Comparison of ENCODE assay signal across 6 worm cellular contexts in genomic region chrV:6232886-6233285, ce11.
A peak's percentile ranks its signal among the peaks of the same experiment; 100 is the strongest.
TF ChIP-seq lines count a peak whose summit lies in the region.

No protein-coding gene starts in this region.

TF ChIP-seq in whole organism, L1 larva, 84 proteins besides CTCF, POLR2A, EP300 and RAD21 (continues in another document):
- no peak for TF ChIP-seq aha-1 (tag; optimal IDR thresholded peaks at IDR 0.05; lab: Kevin White, UChicago)
- no peak for TF ChIP-seq dpl-1 (GFP tag; optimal IDR thresholded peaks at IDR 0.05; lab: Kevin White, UChicago)
- no peak for TF ChIP-seq pqm-1 (tag; optimal IDR thresholded peaks at IDR 0.05; lab: Kevin White, UChicago)
- TF ChIP-seq elt-3 (tag; optimal IDR thresholded peaks at IDR 0.05; lab: Kevin White, UChicago) = peak in 1 of 6 experiments; percentile 11
- TF ChIP-seq unc-30 (tag; optimal IDR thresholded peaks at IDR 0.05; lab: Kevin White, UChicago) = no peak
- TF ChIP-seq C04F5.9 (tag; optimal IDR thresholded peaks at IDR 0.05; lab: Kevin White, UChicago) = no peak
- no peak for TF ChIP-seq ztf-11 (tag; optimal IDR thresholded peaks at IDR 0.05; lab: Kevin White, UChicago)
- no peak for TF ChIP-seq ces-1 (GFP tag; optimal IDR thresholded peaks at IDR 0.05; lab: Kevin White, UChicago)
- TF ChIP-seq nhr-85 (tag; lab: Kevin White, UChicago) = peak; percentile 72
- no peak for TF ChIP-seq ets-5 (GFP tag; IDR thresholded peaks at IDR 0.05; lab: Robert Waterston, UW)
- no peak for TF ChIP-seq ceh-90 (tag; optimal IDR thresholded peaks at IDR 0.05; lab: Kevin White, UChicago)
- peak; percentile 52 for TF ChIP-seq mep-1 (tag; optimal IDR thresholded peaks at IDR 0.05; lab: Kevin White, UChicago)
- TF ChIP-seq lin-14 (GFP tag; optimal IDR thresholded peaks at IDR 0.05; lab: Kevin White, UChicago) = peak; percentile 63
- no peak for TF ChIP-seq efl-1 (optimal IDR thresholded peaks at IDR 0.05; lab: Kevin White, UChicago)
- peak in 1 of 2 experiments; percentile 82 for TF ChIP-seq efl-1 (GFP tag; optimal IDR thresholded peaks at IDR 0.05 in 1 of 2; lab: Kevin White, UChicago)
- TF ChIP-seq lin-15B (tag; optimal IDR thresholded peaks at IDR 0.05; lab: Kevin White, UChicago) = no peak

TF ChIP-seq in whole organism, L2 larva, 48 proteins besides CTCF, POLR2A, EP300 and RAD21:
- TF ChIP-seq lsy-2 (tag; optimal IDR thresholded peaks at IDR 0.05; lab: Kevin White, UChicago) (peak in 1 of 2 experiments; percentile 42), F13H6.1 (tag; optimal IDR thresholded peaks at IDR 0.05; lab: Kevin White, UChicago) (peak; percentile 5), sem-4 (tag; optimal IDR thresholded peaks at IDR 0.05; lab: Kevin White, UChicago) (peak; percentile 63), aly-2 (tag; optimal IDR thresholded peaks at IDR 0.05; lab: Kevin White, UChicago) (no peak), zag-1 (tag; optimal IDR thresholded peaks at IDR 0.05; lab: Kevin White, UChicago) (no peak), nhr-129 (tag; optimal IDR thresholded peaks at IDR 0.05; lab: Kevin White, UChicago) (peak; percentile 28), nhr-6 (tag; optimal IDR thresholded peaks at IDR 0.05; lab: Kevin White, UChicago) (no peak), unc-55 (GFP tag; optimal IDR thresholded peaks at IDR 0.05; lab: Kevin White, UChicago) (peak; percentile 24), nhr-25 (tag; optimal IDR thresholded peaks at IDR 0.05; lab: Kevin White, UChicago) (peak; percentile 12)

TF ChIP-seq in whole organism, L3 larva, 47 proteins besides CTCF, POLR2A, EP300 and RAD21:
- TF ChIP-seq egl-5 (tag; optimal IDR thresholded peaks at IDR 0.05; lab: Kevin White, UChicago) = peak; percentile 53
- peak; percentile 38 for TF ChIP-seq nhr-25 (tag; optimal IDR thresholded peaks at IDR 0.05; lab: Kevin White, UChicago)
- no peak for TF ChIP-seq lin-39 (tag; optimal IDR thresholded peaks at IDR 0.05; lab: Kevin White, UChicago)
- TF ChIP-seq nfya-1 (tag; optimal IDR thresholded peaks at IDR 0.05; lab: Kevin White, UChicago; ENCODE audit: insufficient read depth) = peak; percentile 19
- no peak for TF ChIP-seq nhr-11 (tag; optimal IDR thresholded peaks at IDR 0.05; lab: Kevin White, UChicago)
- TF ChIP-seq ztf-11 (tag; optimal IDR thresholded peaks at IDR 0.05; lab: Kevin White, UChicago) = no peak
- peak; percentile 70 for TF ChIP-seq nhr-23 (tag; optimal IDR thresholded peaks at IDR 0.05; lab: Kevin White, UChicago)
- TF ChIP-seq elt-1 (tag; optimal IDR thresholded peaks at IDR 0.05; lab: Kevin White, UChicago) = peak; percentile 78
- no peak for TF ChIP-seq nhr-28 (tag; optimal IDR thresholded peaks at IDR 0.05; lab: Kevin White, UChicago)
- no peak for TF ChIP-seq jun-1 (tag; optimal IDR thresholded peaks at IDR 0.05; lab: Kevin White, UChicago)
- TF ChIP-seq ceh-28 (tag; optimal IDR thresholded peaks at IDR 0.05; lab: Kevin White, UChicago) = peak; percentile 26

TF ChIP-seq in whole organism, L4 larva, 104 proteins besides CTCF, POLR2A, EP300 and RAD21:
- TF ChIP-seq ceh-28 (tag; optimal IDR thresholded peaks at IDR 0.05; lab: Kevin White, UChicago) (peak; percentile 3), nhr-48 (tag; optimal IDR thresholded peaks at IDR 0.05; lab: Kevin White, UChicago) (peak; percentile 36), ctbp-1 (GFP tag; IDR thresholded peaks at IDR 0.05; lab: Robert Waterston, UW) (peak; percentile 24; the same call in 1 of the 2 replicates), hlh-30 (tag; optimal IDR thresholded peaks at IDR 0.05; lab: Kevin White, UChicago; ENCODE audit: insufficient read depth) (peak; percentile 24), hlh-11 (tag; optimal IDR thresholded peaks at IDR 0.05; lab: Kevin White, UChicago) (peak; percentile 22), unc-62 (GFP tag; optimal IDR thresholded peaks at IDR 0.05 in 1 of 2; lab: Kevin White, UChicago) (peak in 1 of 2 experiments; percentile 65), unc-62 (tag; optimal IDR thresholded peaks at IDR 0.05; lab: Kevin White, UChicago) (no peak), dve-1 (tag; optimal IDR thresholded peaks at IDR 0.05; lab: Kevin White, UChicago; ENCODE audit: insufficient read depth) (no peak), nhr-6 (tag; optimal IDR thresholded peaks at IDR 0.05; lab: Kevin White, UChicago) (no peak), fkh-10 (GFP tag; optimal IDR thresholded peaks at IDR 0.05; lab: Kevin White, UChicago) (peak; percentile 47), mdt-29 (GFP tag; IDR thresholded peaks at IDR 0.05; lab: Robert Waterston, UW) (no peak), mdl-1 (tag; optimal IDR thresholded peaks at IDR 0.05; lab: Kevin White, UChicago) (peak in 1 of 2 experiments; percentile 24), lsy-2 (tag; optimal IDR thresholded peaks at IDR 0.05; lab: Kevin White, UChicago) (peak in 1 of 2 experiments; percentile 30)

TF ChIP-seq in whole organism, late embryonic, 69 proteins besides CTCF, POLR2A, EP300 and RAD21:
- TF ChIP-seq ceh-31 (tag; optimal IDR thresholded peaks at IDR 0.05; lab: Kevin White, UChicago) (peak; percentile 39), unc-42 (tag; optimal IDR thresholded peaks at IDR 0.05; lab: Kevin White, UChicago) (peak; percentile 5), C08G9.2 (tag; optimal IDR thresholded peaks at IDR 0.05; lab: Kevin White, UChicago) (no peak)

TF ChIP-seq in whole organism, mixed stage, embryonic, 35 proteins besides CTCF, POLR2A, EP300 and RAD21:
- no peak for TF ChIP-seq mab-5 (tag; optimal IDR thresholded peaks at IDR 0.05; lab: Kevin White, UChicago)
- TF ChIP-seq ham-2 (GFP tag; optimal IDR thresholded peaks at IDR 0.05; lab: Kevin White, UChicago) = no peak
- peak; percentile 35 for TF ChIP-seq ces-1 (GFP tag; optimal IDR thresholded peaks at IDR 0.05; lab: Kevin White, UChicago)
- TF ChIP-seq blmp-1 (tag; optimal IDR thresholded peaks at IDR 0.05; lab: Kevin White, UChicago) = no peak
- no peak for TF ChIP-seq hlh-1 (tag; optimal IDR thresholded peaks at IDR 0.05; lab: Kevin White, UChicago)
- no peak for TF ChIP-seq flh-1 (GFP tag; optimal IDR thresholded peaks at IDR 0.05; lab: Kevin White, UChicago)
- TF ChIP-seq elt-1 (tag; optimal IDR thresholded peaks at IDR 0.05; lab: Kevin White, UChicago; ENCODE audit: borderline replicate concordance, insufficient read depth) = peak; percentile 87
- TF ChIP-seq nhr-76 (tag; optimal IDR thresholded peaks at IDR 0.05; lab: Kevin White, UChicago) = no peak
- no peak for TF ChIP-seq sem-2 (GFP tag; optimal IDR thresholded peaks at IDR 0.05; lab: Kevin White, UChicago)
- TF ChIP-seq unc-62 (GFP tag; optimal IDR thresholded peaks at IDR 0.05; lab: Kevin White, UChicago) = no peak

Comparison
In these comparisons a context has a peak if more than half of its experiments do, and no peak if none do; other contexts are left out.
1. Of the 29 proteins assayed by ChIP-seq in both whole organism, L4 larva and whole organism, L1 larva: peak only in whole organism, L4 larva: none; only in whole organism, L1 larva: mep-1; in both: fkh-10; in neither: 24; mixed calls (peak in some experiments, not most) for 3.